Worm (Caenorhabditis elegans) whole organism, L1 larva: ENCODE data around the gene K08H2.7.

Experiments
- C04F5.9 ChIP-seq: sonication (generic microtip); optimal IDR thresholded peaks from 2 replicates; lab custom pipeline; 2016; ENCODE audit warnings: missing genetic modification characterization, missing compliant biosample characterization
- C16A3.4 ChIP-seq: fragments of 150-350 bp; optimal IDR thresholded peaks from 2 replicates; lab custom pipeline; 2014; ENCODE audit warnings: missing biosample characterization, missing genetic modification characterization
- C34B4.2 ChIP-seq: sonication (generic microtip); optimal IDR thresholded peaks from 2 replicates; lab custom pipeline; 2017; ENCODE audit warnings: mild to moderate bottlenecking, missing genetic modification characterization, missing compliant biosample characterization
- F16B12.6 ChIP-seq: fragments of 150-350 bp; optimal IDR thresholded peaks from 2 replicates; lab custom pipeline; 2014; ENCODE audit warnings: missing biosample characterization, missing genetic modification characterization
- Y116A8C.19 ChIP-seq: sonication (generic microtip); optimal IDR thresholded peaks from 2 replicates; lab custom pipeline; 2016; ENCODE audit warnings: missing compliant biosample characterization, missing genetic modification characterization, borderline replicate concordance
- aha-1 ChIP-seq: fragments of 150-350 bp; optimal IDR thresholded peaks from 2 replicates; lab custom pipeline; 2014; ENCODE audit warnings: missing biosample characterization, missing genetic modification characterization
- alr-1 ChIP-seq: fragments of 200-800 bp; sonication (Bioruptor generic); optimal IDR thresholded peaks from 2 replicates; lab custom pipeline; 2018; ENCODE audit warnings: borderline replicate concordance, mild to moderate bottlenecking, missing genetic modification characterization, missing compliant biosample characterization
- aly-2 ChIP-seq: fragments of 150-350 bp; optimal IDR thresholded peaks from 2 replicates; lab custom pipeline; 2014; ENCODE audit warnings: missing biosample characterization, missing genetic modification characterization
- ama-1 ChIP-seq: fragments of 150-350 bp; optimal IDR thresholded peaks from 2 replicates; lab custom pipeline; 2014
- blmp-1 ChIP-seq: fragments of 150-350 bp; optimal IDR thresholded peaks from 2 replicates; lab custom pipeline; 2014; ENCODE audit warnings: missing biosample characterization, missing genetic modification characterization
- ceh-90 ChIP-seq: sonication (generic microtip); optimal IDR thresholded peaks from 2 replicates; lab custom pipeline; 2016; ENCODE audit warnings: missing genetic modification characterization, missing compliant biosample characterization
- ces-1 ChIP-seq: fragments of 150-350 bp; optimal IDR thresholded peaks from 2 replicates; lab custom pipeline; 2014; ENCODE audit warnings: missing biosample characterization, missing genetic modification reagents, missing genetic modification characterization
- dsc-1 ChIP-seq: sonication (generic microtip); optimal IDR thresholded peaks from 2 replicates; lab custom pipeline; 2016; ENCODE audit warnings: mild to moderate bottlenecking, missing genetic modification characterization, missing compliant biosample characterization
- efl-1 ChIP-seq, 4 experiments: fragments of 150-350 bp; optimal IDR thresholded peaks in 3 of 4; peaks in 1 of 4; 1 replicate in 1 of 4; 2 replicates in 3 of 4; lab custom pipeline; 2014; ENCODE audit warnings: missing biosample characterization in 2 of 4, missing genetic modification characterization in 2 of 4, missing genetic modification reagents in 2 of 4
- egl-13 ChIP-seq: sonication (generic microtip); optimal IDR thresholded peaks from 2 replicates; lab custom pipeline; 2016; ENCODE audit warnings: missing genotype, missing genetic modification reagents, missing genetic modification characterization, missing compliant biosample characterization
- egl-27 ChIP-seq, 2 experiments: fragments of 150-350 bp in 1 of 2; sonication (generic microtip); optimal IDR thresholded peaks; 3 replicates each; lab custom pipeline; 2017 to 2018; ENCODE audit warnings: missing biosample characterization in 2 of 2, missing genetic modification characterization in 2 of 2, missing genetic modification reagents in 2 of 2
- elt-3 ChIP-seq, 6 experiments: fragments of 150-350 bp in 1 of 6; sonication (generic microtip); optimal IDR thresholded peaks; 2 replicates each; lab custom pipeline; 2017 to 2018; ENCODE audit warnings: missing biosample characterization in 6 of 6, missing genetic modification characterization in 6 of 6, inconsistent platforms in 1 of 6
- fkh-4 ChIP-seq: sonication (generic microtip); optimal IDR thresholded peaks from 2 replicates; lab custom pipeline; 2016; ENCODE audit warnings: missing compliant biosample characterization, missing genetic modification characterization, borderline replicate concordance
- fos-1 ChIP-seq: fragments of 150-350 bp; optimal IDR thresholded peaks from 2 replicates; lab custom pipeline; 2014; ENCODE audit warnings: missing biosample characterization, missing genetic modification characterization
- grh-1 ChIP-seq: fragments of 200-800 bp; sonication (Bioruptor generic); IDR thresholded peaks from 2 replicates; pipeline ENCODE4 v1.3.6; 2022; ENCODE audit warnings: missing genetic modification reagents, missing genetic modification characterization, missing compliant biosample characterization
- irx-1 ChIP-seq: sonication (generic microtip); optimal IDR thresholded peaks from 2 replicates; lab custom pipeline; 2016; ENCODE audit warnings: missing genetic modification characterization, missing compliant biosample characterization
- jun-1 ChIP-seq: fragments of 150-350 bp; optimal IDR thresholded peaks from 2 replicates; lab custom pipeline; 2014; ENCODE audit warnings: missing biosample characterization, missing genetic modification reagents, missing genetic modification characterization
- lin-14 ChIP-seq: fragments of 200-800 bp; sonication (Bioruptor generic); optimal IDR thresholded peaks from 2 replicates; lab custom pipeline; 2018; ENCODE audit warnings: mild to moderate bottlenecking, missing genetic modification characterization, moderate library complexity, missing compliant biosample characterization
- lin-15B ChIP-seq: fragments of 150-350 bp; sonication (generic microtip); optimal IDR thresholded peaks from 3 replicates; lab custom pipeline; 2014; ENCODE audit warnings: missing biosample characterization, missing genetic modification characterization
- lin-35 ChIP-seq, 2 experiments: fragments of 150-350 bp; optimal IDR thresholded peaks; 2 replicates each; lab custom pipeline; 2014; ENCODE audit warnings: missing biosample characterization in 2 of 2, missing genetic modification characterization in 2 of 2, missing genetic modification reagents in 2 of 2
- mdl-1 ChIP-seq, 2 experiments: fragments of 150-350 bp; optimal IDR thresholded peaks; 2 replicates each; lab custom pipeline; 2014 to 2017; ENCODE audit warnings: missing biosample characterization in 2 of 2, missing genetic modification characterization in 2 of 2, inconsistent platforms in 1 of 2
- mef-2 ChIP-seq: fragments of 150-350 bp; optimal IDR thresholded peaks from 2 replicates; lab custom pipeline; 2014; ENCODE audit warnings: missing biosample characterization, missing genetic modification characterization
- nhr-11 ChIP-seq: fragments of 150-350 bp; optimal IDR thresholded peaks from 2 replicates; lab custom pipeline; 2014; ENCODE audit warnings: missing biosample characterization, missing genetic modification characterization
- nhr-12 ChIP-seq: sonication (generic microtip); optimal IDR thresholded peaks from 2 replicates; lab custom pipeline; 2017; ENCODE audit warnings: missing biosample characterization, missing genetic modification characterization
- nhr-20 ChIP-seq: sonication (generic microtip); optimal IDR thresholded peaks from 2 replicates; lab custom pipeline; 2016; ENCODE audit warnings: mild to moderate bottlenecking, missing genetic modification characterization, missing compliant biosample characterization
- nhr-237 ChIP-seq: fragments of 150-350 bp; optimal IDR thresholded peaks from 2 replicates; lab custom pipeline; 2014; ENCODE audit warnings: missing biosample characterization, missing genetic modification characterization
- nhr-76 ChIP-seq: sonication (generic microtip); optimal IDR thresholded peaks from 2 replicates; lab custom pipeline; 2017; ENCODE audit warnings: missing biosample characterization, missing genetic modification characterization
- nhr-85 ChIP-seq: sonication (generic microtip); peaks from one replicate; lab custom pipeline; 2016; ENCODE audit warnings: missing genetic modification characterization, inconsistent platforms, missing compliant biosample characterization
- pax-3 ChIP-seq: fragments of 200-800 bp; sonication (Bioruptor generic); optimal IDR thresholded peaks from 2 replicates; lab custom pipeline; 2018; ENCODE audit warnings: mild to moderate bottlenecking, missing genetic modification characterization, moderate library complexity, missing compliant biosample characterization
- skn-1 ChIP-seq: fragments of 150-350 bp; optimal IDR thresholded peaks from 2 replicates; lab custom pipeline; 2014; ENCODE audit warnings: missing biosample characterization, missing genetic modification characterization
- snpc-4 ChIP-seq: fragments of 150-350 bp; optimal IDR thresholded peaks from 2 replicates; lab custom pipeline; 2014; ENCODE audit warnings: missing biosample characterization, missing genetic modification characterization
- snu-23 ChIP-seq: sonication (generic microtip); optimal IDR thresholded peaks from 2 replicates; lab custom pipeline; 2016; ENCODE audit warnings: missing genetic modification characterization, missing compliant biosample characterization
- tbx-2 ChIP-seq: sonication (generic microtip); optimal IDR thresholded peaks from 2 replicates; lab custom pipeline; 2016; ENCODE audit warnings: missing genetic modification characterization, missing compliant biosample characterization
- unc-130 ChIP-seq: fragments of 150-350 bp; optimal IDR thresholded peaks from 2 replicates; lab custom pipeline; 2017; ENCODE audit warnings: missing biosample characterization, missing genetic modification characterization, inconsistent platforms
- unc-30 ChIP-seq: sonication (generic microtip); optimal IDR thresholded peaks from 2 replicates; lab custom pipeline; 2017; ENCODE audit warnings: missing biosample characterization, missing genetic modification characterization
- vab-15 ChIP-seq: sonication (generic microtip); optimal IDR thresholded peaks from 2 replicates; lab custom pipeline; 2017; ENCODE audit warnings: missing genotype, mild to moderate bottlenecking, missing genetic modification characterization, missing compliant biosample characterization
- xbp-1 ChIP-seq: sonication (generic microtip); optimal IDR thresholded peaks from 2 replicates; lab custom pipeline; 2016; ENCODE audit warnings: missing genetic modification characterization, missing compliant biosample characterization
- zag-1 ChIP-seq: fragments of 150-350 bp; optimal IDR thresholded peaks from 2 replicates; lab custom pipeline; 2014; ENCODE audit warnings: missing biosample characterization, missing genetic modification characterization
- ztf-11 ChIP-seq, 2 experiments: sonication (generic microtip); optimal IDR thresholded peaks; 2 replicates each; lab custom pipeline; 2016 to 2017; ENCODE audit warnings: missing genetic modification characterization in 2 of 2, missing biosample characterization in 1 of 2, missing compliant biosample characterization in 1 of 2

K08H2.7 gene

ce11 chrX:13278876-13279275 is 30.6 kb upstream of the K08H2.7 start, which contains the start of gene phf-33:
Gene phf-33 (minus strand): TSS chrX:13278976.
- TF ChIP-seq grh-1 (GFP tag; lab: Robert Waterston, UW) = no peak
- TF ChIP-seq pax-3 (tag; lab: Kevin White, UChicago) = no peak

ce11 chrX:13274102-13274501 is 25.9 kb upstream of the K08H2.7 start, which contains the start of gene cyp-14A3:
Gene cyp-14A3 (minus strand): TSS chrX:13274202.
- no peak for TF ChIP-seq alr-1 (tag; lab: Kevin White, UChicago)
- TF ChIP-seq aha-1 (tag; lab: Kevin White, UChicago) = no peak
- no peak for TF ChIP-seq nhr-12
- TF ChIP-seq, all 84 proteins: peak for 0

ce11 chrX:13269586-13269985 is 21.3 kb upstream of the K08H2.7 start, which contains the start of gene cyp-14A2:
Gene cyp-14A2 (minus strand): TSS chrX:13269686.
- TF ChIP-seq ama-1 (lab: Kevin White, UChicago) = no peak
- TF ChIP-seq lin-14 (GFP tag; lab: Kevin White, UChicago) = no peak
- no peak for TF ChIP-seq unc-30
- TF ChIP-seq irx-1 (tag; lab: Kevin White, UChicago) = no peak
- no peak for TF ChIP-seq egl-27 (tag; optimal IDR thresholded peaks at IDR 0.05; lab: Kevin White, UChicago)
- TF ChIP-seq blmp-1 (tag; lab: Kevin White, UChicago) = peak; percentile 31

ce11 chrX:13267230-13267629 is 19.0 kb upstream of the K08H2.7 start, which contains the start of gene cyp-14A1:
Gene cyp-14A1 (minus strand): TSS chrX:13267355.
- peak in 3 of 6 experiments; percentile 35 to 56 (median 48) for TF ChIP-seq elt-3 (tag; optimal IDR thresholded peaks at IDR 0.05; lab: Kevin White, UChicago)
- TF ChIP-seq nhr-20 (tag; lab: Kevin White, UChicago) = peak; percentile 43
- no peak for TF ChIP-seq vab-15 (tag; lab: Kevin White, UChicago)
- no peak for TF ChIP-seq tbx-2
- no peak for TF ChIP-seq grh-1 (GFP tag; lab: Robert Waterston, UW)
- TF ChIP-seq nhr-85 = peak; percentile 45

- no peak for TF ChIP-seq lin-15B (tag; lab: Kevin White, UChicago)
- no peak for TF ChIP-seq alr-1 (tag; lab: Kevin White, UChicago)
- no peak for TF ChIP-seq nhr-85
- peak; percentile 79 for TF ChIP-seq dsc-1
- peak; percentile 68 for TF ChIP-seq nhr-20 (tag; lab: Kevin White, UChicago)
- TF ChIP-seq ztf-11 (tag; optimal IDR thresholded peaks at IDR 0.05; lab: Kevin White, UChicago) = no peak
- peak; percentile 43 for TF ChIP-seq fos-1 (tag; lab: Kevin White, UChicago)
- TF ChIP-seq C04F5.9 (tag; lab: Kevin White, UChicago) = no peak
- TF ChIP-seq unc-130 = no peak
- no peak for TF ChIP-seq egl-13
- no peak for TF ChIP-seq blmp-1 (tag; lab: Kevin White, UChicago)
- no peak for TF ChIP-seq C34B4.2 (tag; lab: Kevin White, UChicago)
- TF ChIP-seq ceh-90 (tag; lab: Kevin White, UChicago) = no peak
- TF ChIP-seq snu-23 (GFP tag; lab: Kevin White, UChicago) = peak; percentile 69
- TF ChIP-seq jun-1 (tag; lab: Kevin White, UChicago) = peak; percentile 54
- TF ChIP-seq mef-2 = no peak
- TF ChIP-seq nhr-237 (tag; lab: Kevin White, UChicago) = no peak
- no peak for TF ChIP-seq nhr-11 (tag; lab: Kevin White, UChicago)
- TF ChIP-seq zag-1 = no peak
- no peak for TF ChIP-seq fkh-4 (tag; lab: Kevin White, UChicago)
- peak in 1 of 2 experiments; percentile 50 for TF ChIP-seq lin-35 (GFP tag; optimal IDR thresholded peaks at IDR 0.05; lab: Kevin White, UChicago)
- TF ChIP-seq xbp-1 (tag; lab: Kevin White, UChicago) = peak; percentile 43
- peak in 1 of 2 experiments; percentile 44 for TF ChIP-seq mdl-1 (tag; optimal IDR thresholded peaks at IDR 0.05; lab: Kevin White, UChicago)
- TF ChIP-seq nhr-76 (tag; lab: Kevin White, UChicago) = no peak
- TF ChIP-seq ces-1 (GFP tag; lab: Kevin White, UChicago) = no peak
- no peak for TF ChIP-seq snpc-4 (tag; lab: Kevin White, UChicago)
- no peak for TF ChIP-seq grh-1 (GFP tag; lab: Robert Waterston, UW)
- TF ChIP-seq efl-1 (optimal IDR thresholded peaks at IDR 0.05; lab: Kevin White, UChicago) = peak in 1 of 2 experiments; percentile 1
- TF ChIP-seq efl-1 (GFP tag; optimal IDR thresholded peaks at IDR 0.05 in 1 of 2; lab: Kevin White, UChicago) = peak in 1 of 2 experiments; percentile 58
- TF ChIP-seq irx-1 (tag; lab: Kevin White, UChicago) = peak; percentile 11
- no peak for TF ChIP-seq aly-2 (tag; lab: Kevin White, UChicago)
- TF ChIP-seq Y116A8C.19 = no peak
- peak; percentile 37 for TF ChIP-seq C16A3.4 (tag; lab: Kevin White, UChicago)
- peak; percentile 37 for TF ChIP-seq skn-1
- no peak for TF ChIP-seq nhr-12
- TF ChIP-seq aha-1 (tag; lab: Kevin White, UChicago) = no peak
- no peak for TF ChIP-seq F16B12.6
Measured at ce11 chrX:13264550-13264949, 16.3 kb upstream of the K08H2.7 start.
